Worm (Caenorhabditis elegans) whole organism, L3 larva: ENCODE measurements around the gene C50B6.9.

Experiments
- aly-2 ChIP-seq: fragments of 150-350 bp; optimal IDR thresholded peaks from 2 replicates; lab custom pipeline; 2014; ENCODE audit warnings: missing biosample characterization, missing genetic modification characterization
- ceh-9 ChIP-seq: sonication (generic microtip); optimal IDR thresholded peaks from 2 replicates; lab custom pipeline; 2018; ENCODE audit warnings: missing biosample characterization, missing genetic modification characterization
- egl-27 ChIP-seq: sonication (generic microtip); optimal IDR thresholded peaks from 4 replicates; lab custom pipeline; 2017; ENCODE audit warnings: missing biosample characterization, missing genetic modification reagents, missing genetic modification characterization
- elt-1 ChIP-seq: fragments of 150-350 bp; optimal IDR thresholded peaks from 2 replicates; lab custom pipeline; 2014; ENCODE audit warnings: missing biosample characterization, missing genetic modification characterization
- fos-1 ChIP-seq: fragments of 150-350 bp; optimal IDR thresholded peaks from 2 replicates; lab custom pipeline; 2014; ENCODE audit warnings: missing biosample characterization, missing genetic modification characterization
- mdl-1 ChIP-seq: fragments of 150-350 bp; optimal IDR thresholded peaks from 2 replicates; lab custom pipeline; 2014; ENCODE audit warnings: missing biosample characterization, missing genetic modification characterization
- nhr-11 ChIP-seq: fragments of 150-350 bp; optimal IDR thresholded peaks from 2 replicates; lab custom pipeline; 2014; ENCODE audit warnings: missing biosample characterization, missing genetic modification characterization
- nhr-12 ChIP-seq: fragments of 150-350 bp; optimal IDR thresholded peaks from 2 replicates; lab custom pipeline; 2014; ENCODE audit warnings: missing biosample characterization, missing genetic modification characterization
- nhr-237 ChIP-seq: fragments of 150-350 bp; optimal IDR thresholded peaks from 2 replicates; lab custom pipeline; 2014; ENCODE audit warnings: missing biosample characterization, missing genetic modification characterization
- pqm-1 ChIP-seq: fragments of 150-350 bp; optimal IDR thresholded peaks from 2 replicates; lab custom pipeline; 2017; ENCODE audit warnings: missing biosample characterization, missing genetic modification characterization, inconsistent platforms
- tbx-2 ChIP-seq: sonication (generic microtip); optimal IDR thresholded peaks from 2 replicates; lab custom pipeline; 2016; ENCODE audit warnings: mild to moderate bottlenecking, missing genetic modification characterization, missing compliant biosample characterization
- zag-1 ChIP-seq: fragments of 150-350 bp; optimal IDR thresholded peaks from 2 replicates; lab custom pipeline; 2014; ENCODE audit warnings: missing biosample characterization, missing genetic modification characterization
- ztf-4 ChIP-seq: fragments of 150-350 bp; optimal IDR thresholded peaks from 2 replicates; lab custom pipeline; 2014; ENCODE audit warnings: missing biosample characterization, missing genetic modification characterization

ce11 chrV:13334447-13334846, 1.7 kb upstream of the C50B6.9 start:
- TF ChIP-seq ceh-9 (tag; lab: Kevin White, UChicago) (no peak), aly-2 (no peak), tbx-2 (tag; lab: Kevin White, UChicago) (no peak), pqm-1 (no peak), fos-1 (tag; lab: Kevin White, UChicago) (no peak), zag-1 (tag; lab: Kevin White, UChicago) (no peak), nhr-12 (tag; lab: Kevin White, UChicago) (no peak), ztf-4 (tag; lab: Kevin White, UChicago) (no peak), mdl-1 (no peak), egl-27 (tag; lab: Kevin White, UChicago) (no peak), nhr-11 (tag; lab: Kevin White, UChicago) (no peak), nhr-237 (tag; lab: Kevin White, UChicago) (no peak), elt-1 (no peak)
